Fruit fly (Drosophila melanogaster) Kc167 (cell line): ENCODE measurements around the gene CG12984.

ENCODE experiments used
- Myc ChIP-seq: fragments of >200 bp; optimal IDR thresholded peaks from 2 replicates; lab custom pipeline; 2017; ENCODE audit warnings: missing external identifiers
- h ChIP-seq: fragments of >200 bp; optimal IDR thresholded peaks from 3 replicates; lab custom pipeline; 2018; ENCODE audit warnings: missing external identifiers
- insv ChIP-seq: fragments of >200 bp; optimal IDR thresholded peaks from 3 replicates; lab custom pipeline; 2018; ENCODE audit warnings: missing external identifiers
- psq ChIP-seq: fragments of >200 bp; optimal IDR thresholded peaks from 2 replicates; lab custom pipeline; 2017; ENCODE audit warnings: missing external identifiers

DNA sequence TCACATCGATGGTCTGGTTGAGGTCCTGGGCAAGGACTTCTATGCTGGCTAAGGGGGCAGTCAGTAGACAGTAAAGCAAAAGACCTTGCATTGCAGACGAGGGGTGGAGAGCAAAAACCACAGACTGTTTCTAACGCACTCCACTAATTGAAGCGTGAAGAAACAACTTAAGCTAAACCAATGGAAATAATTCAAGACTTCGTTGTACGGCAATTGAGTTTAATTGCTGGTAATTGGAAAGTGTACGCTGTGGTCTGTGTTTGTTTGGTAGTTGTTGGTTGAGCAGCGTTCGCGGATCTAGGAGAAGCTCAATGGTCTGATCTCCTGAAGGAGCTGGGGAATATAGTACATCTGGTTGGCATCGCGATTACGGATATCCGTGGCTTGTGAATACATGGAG is 29.0 kb upstream of the CG12984 start, which contains the start of gene CG10587:
- TF ChIP-seq h (lab: Kevin White, UChicago) (no peak), Myc (no peak), insv (lab: Kevin White, UChicago) (no peak), psq (lab: Kevin White, UChicago) (no peak)
